Fruit fly (Drosophila melanogaster): Measurements from ENCODE around the gene RpL34a.

RpL34a gene

DNA sequence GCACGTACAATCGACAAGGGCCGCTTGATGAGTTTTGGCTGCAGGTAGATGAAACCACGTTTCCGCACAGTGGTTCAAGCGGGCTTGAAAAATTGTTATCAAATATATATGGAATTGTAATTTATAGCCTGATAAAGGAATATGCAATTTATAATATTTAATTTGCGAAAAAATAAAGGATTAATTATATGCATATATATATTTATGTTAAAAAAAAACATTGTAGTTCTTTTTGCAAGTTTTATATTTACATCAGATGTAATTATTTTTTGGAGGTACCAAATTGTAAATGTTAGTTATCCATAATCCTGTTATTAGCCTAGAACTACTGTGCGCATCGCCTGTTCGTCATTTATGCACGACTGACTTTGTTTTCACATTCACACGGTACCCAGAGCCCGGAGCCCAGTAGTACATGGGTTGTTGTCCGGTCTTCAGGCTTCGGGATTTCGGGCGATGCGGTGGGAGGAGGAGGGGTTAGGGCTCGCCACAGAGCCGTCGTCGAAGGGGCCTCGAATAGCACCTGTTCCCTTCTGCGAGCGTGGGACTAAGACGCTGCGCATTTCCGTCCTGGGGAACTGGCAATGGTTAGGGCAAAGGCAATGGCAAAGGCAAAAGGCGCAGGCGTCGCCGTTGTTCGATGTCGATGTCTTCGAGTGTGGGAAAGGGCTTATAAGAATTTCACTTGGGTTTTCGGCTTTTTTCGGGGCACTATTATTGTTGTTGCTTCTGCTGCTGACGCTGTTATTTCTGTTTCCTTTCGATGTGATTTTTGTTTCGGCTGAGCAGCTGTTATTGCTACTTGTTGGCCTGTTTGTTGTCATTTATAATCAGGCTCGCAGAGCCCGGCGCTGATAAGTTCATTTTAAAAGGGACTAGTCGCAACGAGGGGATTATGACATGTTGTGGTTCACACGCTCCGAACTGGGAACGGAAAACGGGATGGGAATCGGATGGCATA lies 41.0 kb downstream of the RpL34a start (continued):
- TF ChIP-seq CG14965 (GFP tag; optimal IDR thresholded peaks at IDR 0.05; ENCODE audit: borderline replicate concordance) (no peak), slou (GFP tag; optimal IDR thresholded peaks at IDR 0.05) (peak; percentile 1), Atf3 (GFP tag; optimal IDR thresholded peaks at IDR 0.05) (no peak), CG10209 (GFP tag; optimal IDR thresholded peaks at IDR 0.05) (peak; percentile 84), D (optimal IDR thresholded peaks at IDR 0.05) (peak; percentile 4), D (GFP tag; optimal IDR thresholded peaks at IDR 0.05) (peak; percentile 92), CG9437 (GFP tag; optimal IDR thresholded peaks at IDR 0.05) (peak; percentile 78), ATbp (GFP tag; optimal IDR thresholded peaks at IDR 0.05) (peak; percentile 66), Dll (GFP tag; IDR thresholded peaks at IDR 0.05; ENCODE audit: partially characterized antibody) (no peak), oc (tag; optimal IDR thresholded peaks at IDR 0.05) (peak; percentile 52), unc-4 (GFP tag; IDR thresholded peaks at IDR 0.05; ENCODE audit: partially characterized antibody) (no peak), scrt (GFP tag; optimal IDR thresholded peaks at IDR 0.05) (peak; percentile 40), h (optimal IDR thresholded peaks at IDR 0.05) (peak; percentile 38), Dbx (GFP tag; IDR thresholded peaks at IDR 0.05) (no peak), ranshi (GFP tag; IDR thresholded peaks at IDR 0.05) (peak; percentile 51; the same call in 1 of the 2 replicates), ham (GFP tag; IDR thresholded peaks at IDR 0.05) (no peak), sens (GFP tag) (peak; percentile 89), nmo (GFP tag; optimal IDR thresholded peaks at IDR 0.05) (peak; percentile 94), pho (GFP tag; optimal IDR thresholded peaks at IDR 0.05) (no peak), sisA (GFP tag; IDR thresholded peaks at IDR 0.05) (peak; percentile 42; the same call in 1 of the 2 replicates), CG7928 (GFP tag; optimal IDR thresholded peaks at IDR 0.05) (no peak), Oaz (GFP tag; IDR thresholded peaks at IDR 0.05) (no peak), CG4820 (GFP tag; optimal IDR thresholded peaks at IDR 0.05) (peak; percentile 78), CG10959 (GFP tag; IDR thresholded peaks at IDR 0.05) (peak; percentile 77), Spps (tag; optimal IDR thresholded peaks at IDR 0.05) (peak; percentile 91), CG17912 (GFP tag; optimal IDR thresholded peaks at IDR 0.05) (no peak), CG31388 (GFP tag; optimal IDR thresholded peaks at IDR 0.05) (peak; percentile 4), CG13123 (GFP tag; optimal IDR thresholded peaks at IDR 0.05) (peak; percentile 34), HLHmδ (GFP tag; optimal IDR thresholded peaks at IDR 0.05) (peak; percentile 93), CG6791 (GFP tag; IDR thresholded peaks at IDR 0.05; ENCODE audit: partially characterized antibody) (no peak), B-H2 (GFP tag; optimal IDR thresholded peaks at IDR 0.05) (no peak), CG12744 (GFP tag; optimal IDR thresholded peaks at IDR 0.05) (no peak), CG5180 (GFP tag; optimal IDR thresholded peaks at IDR 0.05) (peak; percentile 47), sens-2 (GFP tag; IDR thresholded peaks at IDR 0.05) (0 out of 2 replicates have a peak, but pooled peaks have one; percentile 40), tap (tag; optimal IDR thresholded peaks at IDR 0.05) (peak; percentile 66), CG8089 (GFP tag; optimal IDR thresholded peaks at IDR 0.05) (no peak), Six4 (GFP tag; optimal IDR thresholded peaks at IDR 0.05) (peak; percentile 57), CrebB (tag; optimal IDR thresholded peaks at IDR 0.05) (peak; percentile 48), CG30403 (GFP tag; optimal IDR thresholded peaks at IDR 0.05) (peak; percentile 80), CG9215 (GFP tag; IDR thresholded peaks at IDR 0.05) (no peak), nerfin-2 (GFP tag; IDR thresholded peaks at IDR 0.05; ENCODE audit: partially characterized antibody) (no peak), psq (GFP tag; optimal IDR thresholded peaks at IDR 0.05) (peak; percentile 33), CG2889 (GFP tag; IDR thresholded peaks at IDR 0.05) (no peak), Bgb (GFP tag; IDR thresholded peaks at IDR 0.05; ENCODE audit: partially characterized antibody) (no peak), Usf (GFP tag; optimal IDR thresholded peaks at IDR 0.05) (peak; percentile 83), lov (optimal IDR thresholded peaks at IDR 0.05) (no peak), lov (GFP tag; IDR thresholded peaks at IDR 0.05) (no peak), tll (GFP tag; optimal IDR thresholded peaks at IDR 0.05) (peak in 1 of 2 experiments; percentile 91), mld (GFP tag; IDR thresholded peaks at IDR 0.05; ENCODE audit: partially characterized antibody) (no peak)
